Worm (Caenorhabditis elegans): ENCODE results near the gene srw-29.
"Not testable (repeated sequence)": the region's sequence is repeated elsewhere in the genome, so short reads cannot be mapped to it uniquely, and the experiment has no call there.

ce11 chrV:16383729-16384128, 40.6 kb downstream of the srw-29 start, which contains the start of gene F13A7.7:
- TF ChIP-seq flt-1 (GFP tag; IDR thresholded peaks at IDR 0.05); tra-4 (tag; optimal IDR thresholded peaks at IDR 0.05); F13C5.2 (tag; optimal IDR thresholded peaks at IDR 0.05); ama-1 (optimal IDR thresholded peaks at IDR 0.05); aly-1 (tag; optimal IDR thresholded peaks at IDR 0.05); ceh-36 (tag; optimal IDR thresholded peaks at IDR 0.05); hmg-4 (GFP tag; optimal IDR thresholded peaks at IDR 0.05); pes-1 (GFP tag; IDR thresholded peaks at IDR 0.05); ceh-13 (GFP tag; optimal IDR thresholded peaks at IDR 0.05); B0310.2 (tag; optimal IDR thresholded peaks at IDR 0.05); hnd-1 (tag; optimal IDR thresholded peaks at IDR 0.05); tbx-37 (GFP tag; conservative IDR thresholded peaks at IDR 0.05): not testable (repeated sequence)

All from whole organism, early embryonic.